Fruit fly (Drosophila melanogaster) whole organism, pupa: Measurements from ENCODE around the gene Osi22.

Source experiments
- CG10348 ChIP-seq: fragments of 200-800 bp; sonication (Bioruptor generic); IDR thresholded peaks from 2 replicates; pipeline ENCODE4 v1.3.6; 2022; ENCODE audit warnings: missing biosample characterization, missing genetic modification characterization
- CG12605 ChIP-seq: fragments of 200-800 bp; sonication (Bioruptor generic); IDR thresholded peaks from 2 replicates; pipeline ENCODE4 v1.3.6; 2022; ENCODE audit warnings: missing biosample characterization, missing genetic modification characterization
- CG13204 ChIP-seq: fragments of 200-800 bp; sonication (Bioruptor generic); optimal IDR thresholded peaks from 2 replicates; lab custom pipeline; 2018; ENCODE audit warnings: missing biosample characterization, mild to moderate bottlenecking, missing genetic modification characterization, moderate library complexity
- CG14655 ChIP-seq: fragments of 200-800 bp; sonication (Bioruptor generic); optimal IDR thresholded peaks from 3 replicates; lab custom pipeline; 2017; ENCODE audit warnings: mild to moderate bottlenecking, missing biosample characterization, missing genetic modification reagents, missing genetic modification characterization
- CG15710 ChIP-seq: fragments of 200-800 bp; sonication (Bioruptor generic); optimal IDR thresholded peaks from 2 replicates; lab custom pipeline; 2018; ENCODE audit warnings: missing biosample characterization, mild to moderate bottlenecking, missing genetic modification characterization, moderate library complexity
- CG17806 ChIP-seq: fragments of 200-800 bp; sonication (Bioruptor generic); optimal IDR thresholded peaks from 2 replicates; lab custom pipeline; 2018; ENCODE audit warnings: missing biosample characterization, mild to moderate bottlenecking, missing genetic modification characterization, moderate library complexity
- CG32121 ChIP-seq: fragments of 200-800 bp; sonication (Bioruptor generic); IDR thresholded peaks from 2 replicates; pipeline ENCODE4 v1.3.6; 2022; ENCODE audit warnings: missing biosample characterization, missing genetic modification characterization
- CG34367 ChIP-seq: fragments of 200-800 bp; sonication (Bioruptor generic); optimal IDR thresholded peaks from 2 replicates; lab custom pipeline; 2018; ENCODE audit warnings: missing biosample characterization, mild to moderate bottlenecking, missing genetic modification characterization
- CG4496 ChIP-seq: fragments of 200-800 bp; sonication (Bioruptor generic); IDR thresholded peaks from 3 replicates; pipeline ENCODE4 v1.3.6; 2022; ENCODE audit warnings: missing biosample characterization, missing genetic modification characterization
- CG8159 ChIP-seq: fragments of 200-800 bp; sonication (Bioruptor generic); optimal IDR thresholded peaks from 3 replicates; lab custom pipeline; 2018; ENCODE audit warnings: missing biosample characterization, mild to moderate bottlenecking, missing genetic modification characterization, moderate library complexity
- CG8301 ChIP-seq: fragments of 200-800 bp; sonication (Bioruptor generic); optimal IDR thresholded peaks from 2 replicates; lab custom pipeline; 2018; ENCODE audit warnings: missing biosample characterization, mild to moderate bottlenecking, missing genetic modification characterization
- CG9948 ChIP-seq: fragments of 200-800 bp; sonication (Bioruptor generic); optimal IDR thresholded peaks from 2 replicates; lab custom pipeline; 2018; ENCODE audit warnings: missing biosample characterization, mild to moderate bottlenecking, missing genetic modification characterization, moderate library complexity
- D1 ChIP-seq: fragments of 200-800 bp; sonication (Bioruptor generic); optimal IDR thresholded peaks from 2 replicates; lab custom pipeline; 2018; ENCODE audit warnings: missing biosample characterization, mild to moderate bottlenecking, missing genetic modification characterization, moderate library complexity
- EcR ChIP-seq: fragments of 200-800 bp; sonication (Bioruptor generic); optimal IDR thresholded peaks from 3 replicates; lab custom pipeline; 2019; ENCODE audit warnings: missing biosample characterization, missing genetic modification characterization, mild to moderate bottlenecking, moderate library complexity, missing genetic modification reagents
- Ets98B ChIP-seq: fragments of 200-800 bp; sonication (Bioruptor generic); IDR thresholded peaks from 2 replicates; pipeline ENCODE4 v1.3.6; 2022; ENCODE audit warnings: missing biosample characterization, missing genetic modification characterization
- Pif1A ChIP-seq: fragments of 200-800 bp; sonication (Bioruptor generic); optimal IDR thresholded peaks from 3 replicates; lab custom pipeline; 2016; ENCODE audit warnings: missing biosample characterization, missing genetic modification characterization
- Pif1B ChIP-seq: fragments of 200-800 bp; sonication (Bioruptor generic); optimal IDR thresholded peaks from 3 replicates; lab custom pipeline; 2016; ENCODE audit warnings: missing biosample characterization, missing genetic modification characterization
- Snoo ChIP-seq: fragments of 200-800 bp; sonication (Bioruptor generic); optimal IDR thresholded peaks from 3 replicates; lab custom pipeline; 2017; ENCODE audit warnings: missing biosample characterization, mild to moderate bottlenecking, missing genetic modification characterization, inconsistent platforms
- fd96Ca ChIP-seq: fragments of 200-800 bp; sonication (Bioruptor generic); IDR thresholded peaks from 3 replicates; pipeline ENCODE4 v1.3.6; 2022; ENCODE audit warnings: missing biosample characterization, missing genetic modification characterization
- gl ChIP-seq: fragments of 200-800 bp; sonication (Bioruptor generic); optimal IDR thresholded peaks from 2 replicates; lab custom pipeline; 2018; ENCODE audit warnings: missing biosample characterization, mild to moderate bottlenecking, missing genetic modification characterization
- rn ChIP-seq: fragments of 200-800 bp; sonication (Bioruptor generic); IDR thresholded peaks from 2 replicates; pipeline ENCODE4 v1.3.6; 2022; ENCODE audit warnings: missing biosample characterization, missing genetic modification characterization

Gene Osi22

dm6 chr3R:13302348-13302747, 11.9 kb downstream of the Osi22 start, which contains the start of gene CG32473:
TSS of gene CG32473 (plus strand) at chr3R:13302648.
- TF ChIP-seq CG10348, result no peak
- TF ChIP-seq Snoo, result no peak
- no peak for TF ChIP-seq CG13204
- TF ChIP-seq CG8159 (tag; lab: Kevin White, UChicago), result no peak
- no peak for TF ChIP-seq Pif1A (GFP tag; lab: Kevin White, UChicago)
- TF ChIP-seq D1 (tag; lab: Kevin White, UChicago), result no peak
- no peak for TF ChIP-seq gl
- TF ChIP-seq, all 21 proteins: peak for 0

- TF ChIP-seq CG9948 (tag; lab: Kevin White, UChicago), result no peak
- TF ChIP-seq Snoo, result no peak
- TF ChIP-seq CG34367 (tag; lab: Kevin White, UChicago), result no peak
- TF ChIP-seq D1 (tag; lab: Kevin White, UChicago), result no peak
- no peak for TF ChIP-seq fd96Ca
- TF ChIP-seq Ets98B (GFP tag; lab: Robert Waterston, UW), result no peak
- TF ChIP-seq CG17806, result no peak
- TF ChIP-seq CG10348, result no peak
- TF ChIP-seq CG13204, result no peak
- TF ChIP-seq CG12605 (GFP tag; lab: Robert Waterston, UW), result no peak
- no peak for TF ChIP-seq CG15710
These were observed 12.7 kb downstream of the Osi22 start, which contains the start of gene CG43208 for dm6 chr3R:13303126-13303525. TSS of gene CG43208 (plus strand) at chr3R:13303426.

- no peak for TF ChIP-seq D1 (tag; lab: Kevin White, UChicago)
- no peak for TF ChIP-seq CG8159 (tag; lab: Kevin White, UChicago)
- TF ChIP-seq CG9948 (tag; lab: Kevin White, UChicago), result no peak
- peak; percentile 83 for TF ChIP-seq CG4496 (GFP tag; lab: Robert Waterston, UW)
- TF ChIP-seq fd96Ca, result peak; percentile 29; the same call in 1 of the 3 replicates
- TF ChIP-seq CG10348, result no peak
- TF ChIP-seq gl, result no peak
- TF ChIP-seq CG14655 (GFP tag; lab: Kevin White, UChicago), result no peak
- no peak for TF ChIP-seq CG8301 (tag; lab: Kevin White, UChicago)
- no peak for TF ChIP-seq EcR
- TF ChIP-seq CG15710, result no peak
- no peak; the same call in 1 of the 2 replicates for TF ChIP-seq Ets98B (GFP tag; lab: Robert Waterston, UW)
- TF ChIP-seq CG32121, result no peak
- no peak for TF ChIP-seq Pif1B
- no peak for TF ChIP-seq Pif1A (GFP tag; lab: Kevin White, UChicago)
- TF ChIP-seq CG17806, result no peak
These were observed 14.2 kb downstream of the Osi22 start for dm6 chr3R:13304512-13305069.

DNA sequence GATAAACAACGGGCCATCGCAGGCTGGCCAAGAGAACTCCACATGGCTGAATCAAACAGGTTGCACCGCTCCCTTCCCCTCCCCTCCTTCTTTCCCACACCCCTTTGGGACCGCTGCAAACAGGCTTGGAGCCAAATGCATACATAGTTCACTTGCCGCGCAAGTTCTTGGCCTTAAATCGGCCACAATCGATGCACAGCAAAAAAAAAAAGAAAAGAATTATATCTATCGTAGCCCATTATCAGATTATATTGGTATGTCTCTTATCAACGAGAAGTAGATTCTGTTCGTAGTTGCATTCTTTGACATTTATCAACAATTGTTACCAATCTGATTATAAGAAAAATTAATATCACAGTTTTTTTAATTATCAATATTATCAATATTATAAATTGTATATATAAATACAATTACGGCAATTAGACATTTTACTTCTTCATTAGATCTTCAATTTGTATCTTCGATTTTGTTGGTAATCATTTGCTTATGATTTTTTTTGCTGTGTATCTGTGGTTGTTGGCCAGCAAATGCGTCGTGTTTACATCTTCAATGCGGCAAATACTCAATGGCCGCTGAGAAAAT, 15.0 kb downstream of the Osi22 start:
- TF ChIP-seq fd96Ca (no peak; the same call in 1 of the 3 replicates), CG8301 (tag; lab: Kevin White, UChicago) (peak; percentile 88), CG12605 (GFP tag; lab: Robert Waterston, UW) (peak; percentile 65), CG14655 (GFP tag; lab: Kevin White, UChicago) (peak; percentile 96), CG8159 (tag; lab: Kevin White, UChicago) (peak; percentile 91), Ets98B (GFP tag; lab: Robert Waterston, UW) (peak; percentile 45), gl (peak; percentile 11), CG32121 (no peak), rn (GFP tag; lab: Robert Waterston, UW) (no peak), CG9948 (tag; lab: Kevin White, UChicago) (peak; percentile 90), Pif1A (GFP tag; lab: Kevin White, UChicago) (peak; percentile 62), CG13204 (peak; percentile 58), CG17806 (peak; percentile 82), Pif1B (peak; percentile 68), EcR (peak; percentile 55), CG4496 (GFP tag; lab: Robert Waterston, UW) (peak; percentile 51; the same call in 1 of the 3 replicates), CG34367 (tag; lab: Kevin White, UChicago) (peak; percentile 77), CG10348 (no peak), CG15710 (peak; percentile 84), Snoo (peak; percentile 84), D1 (tag; lab: Kevin White, UChicago) (peak; percentile 73)
- TF ChIP-seq, all 21 proteins: peak for 17

dm6 chr3R:13306595-13306994, 16.2 kb downstream of the Osi22 start:
- no peak for TF ChIP-seq Ets98B (GFP tag; lab: Robert Waterston, UW)
- no peak for TF ChIP-seq CG8301 (tag; lab: Kevin White, UChicago)
- no peak for TF ChIP-seq CG10348
- TF ChIP-seq, all 21 proteins: peak for 0

dm6 chr3R:13309133-13309711, 18.8 kb downstream of the Osi22 start:
- TF ChIP-seq CG9948 (tag; lab: Kevin White, UChicago) (no peak), D1 (tag; lab: Kevin White, UChicago) (no peak), CG12605 (GFP tag; lab: Robert Waterston, UW) (no peak), fd96Ca (no peak), CG32121 (no peak), CG17806 (no peak), CG4496 (GFP tag; lab: Robert Waterston, UW) (no peak), Pif1A (GFP tag; lab: Kevin White, UChicago) (no peak), Snoo (no peak), CG8301 (tag; lab: Kevin White, UChicago) (no peak), EcR (no peak), CG13204 (no peak)
